Fruit fly (Drosophila melanogaster) whole organism, prepupa: ENCODE results near the gene CG34248.

ENCODE experiments used
- CG10631 ChIP-seq: fragments of 200-800 bp; sonication (Bioruptor generic); optimal IDR thresholded peaks from 2 replicates; lab custom pipeline; 2016; ENCODE audit warnings: missing biosample characterization, missing genetic modification characterization
- CG10669 ChIP-seq: fragments of 200-800 bp; sonication (Bioruptor generic); optimal IDR thresholded peaks from 3 replicates; lab custom pipeline; 2018; ENCODE audit warnings: missing biosample characterization, mild to moderate bottlenecking, missing genetic modification characterization, moderate library complexity
- CG11294 ChIP-seq: fragments of 200-800 bp; sonication (Bioruptor generic); IDR thresholded peaks from 2 replicates; pipeline ENCODE4 v1.3.6; 2022; ENCODE audit warnings: missing biosample characterization, missing genetic modification characterization
- CG11902 ChIP-seq: fragments of 200-800 bp; sonication (Bioruptor generic); optimal IDR thresholded peaks from 3 replicates; lab custom pipeline; 2016; ENCODE audit warnings: missing biosample characterization, missing genetic modification characterization
- CG16779 ChIP-seq: fragments of 200-800 bp; sonication (Bioruptor generic); optimal IDR thresholded peaks from 3 replicates; lab custom pipeline; 2017; ENCODE audit warnings: missing biosample characterization, mild to moderate bottlenecking, missing genetic modification characterization
- CG3032 ChIP-seq: fragments of 200-800 bp; optimal IDR thresholded peaks from 2 replicates; lab custom pipeline; 2019; ENCODE audit warnings: missing biosample characterization, mild to moderate bottlenecking, missing genetic modification characterization, moderate library complexity
- CG31627 ChIP-seq: fragments of 200-800 bp; sonication (Bioruptor generic); optimal IDR thresholded peaks from 3 replicates; lab custom pipeline; 2016; ENCODE audit warnings: missing biosample characterization, missing genetic modification characterization
- CG32006 ChIP-seq: fragments of 200-800 bp; sonication (Bioruptor generic); optimal IDR thresholded peaks from 3 replicates; lab custom pipeline; 2017; ENCODE audit warnings: missing biosample characterization, mild to moderate bottlenecking, missing genetic modification characterization
- CG34406 ChIP-seq: fragments of 200-800 bp; sonication (Bioruptor generic); optimal IDR thresholded peaks from 3 replicates; lab custom pipeline; 2016; ENCODE audit warnings: missing biosample characterization, missing genetic modification characterization
- CG6276 ChIP-seq: fragments of 200-800 bp; sonication (Bioruptor generic); optimal IDR thresholded peaks from 2 replicates; lab custom pipeline; 2017; ENCODE audit warnings: missing biosample characterization, mild to moderate bottlenecking, missing genetic modification characterization
- CG6808 ChIP-seq: fragments of 200-800 bp; sonication (Bioruptor generic); optimal IDR thresholded peaks from 3 replicates; lab custom pipeline; 2017; ENCODE audit warnings: missing biosample characterization, missing genetic modification characterization, mild to moderate bottlenecking, moderate library complexity, missing genetic modification reagents
- CG6854 ChIP-seq: fragments of 200-800 bp; sonication (Bioruptor generic); optimal IDR thresholded peaks from 2 replicates; lab custom pipeline; 2017; ENCODE audit warnings: missing biosample characterization, mild to moderate bottlenecking, missing genetic modification characterization
- CG8119 ChIP-seq: fragments of 200-800 bp; sonication (Bioruptor generic); IDR thresholded peaks from 3 replicates; pipeline ENCODE4 v1.3.6; 2022; ENCODE audit warnings: missing biosample characterization, missing genetic modification characterization
- CG8632 ChIP-seq: fragments of 200-800 bp; sonication (Bioruptor generic); optimal IDR thresholded peaks from 3 replicates; lab custom pipeline; 2016; ENCODE audit warnings: missing biosample characterization, missing genetic modification characterization
- CG9139 ChIP-seq: fragments of 200-800 bp; sonication (Bioruptor generic); optimal IDR thresholded peaks from 3 replicates; lab custom pipeline; 2017; ENCODE audit warnings: missing biosample characterization, mild to moderate bottlenecking, missing genetic modification characterization
- Eip75B ChIP-seq: fragments of 200-800 bp; sonication (Bioruptor generic); optimal IDR thresholded peaks from 3 replicates; lab custom pipeline; 2016; ENCODE audit warnings: missing biosample characterization, missing genetic modification characterization
- Eip78C ChIP-seq: fragments of 200-800 bp; sonication (Bioruptor generic); peaks from one replicate; lab custom pipeline; 2016; ENCODE audit warnings: missing biosample characterization, missing genetic modification characterization
- Ets21C ChIP-seq: fragments of 200-800 bp; sonication (Bioruptor generic); optimal IDR thresholded peaks from 3 replicates; lab custom pipeline; 2016; ENCODE audit warnings: missing biosample characterization, missing genetic modification characterization
- Ets96B ChIP-seq: fragments of 200-800 bp; optimal IDR thresholded peaks from 2 replicates; lab custom pipeline; 2019; ENCODE audit warnings: missing biosample characterization, mild to moderate bottlenecking, missing genetic modification characterization, moderate library complexity
- Gug ChIP-seq: fragments of 200-800 bp; sonication (Bioruptor generic); IDR thresholded peaks from 2 replicates; pipeline ENCODE4 v1.3.6; 2022; ENCODE audit warnings: missing biosample characterization, missing genetic modification characterization
- Hr39 ChIP-seq: fragments of 200-800 bp; sonication (Bioruptor generic); optimal IDR thresholded peaks from 2 replicates; lab custom pipeline; 2016; ENCODE audit warnings: missing biosample characterization, missing genetic modification characterization
- Hr4 ChIP-seq: fragments of 200-800 bp; sonication (Bioruptor generic); optimal IDR thresholded peaks from 3 replicates; lab custom pipeline; 2016; ENCODE audit warnings: missing biosample characterization, missing genetic modification characterization
- Lpt ChIP-seq: fragments of 200-800 bp; sonication (Bioruptor generic); optimal IDR thresholded peaks from 3 replicates; lab custom pipeline; 2016; ENCODE audit warnings: missing biosample characterization, missing genetic modification characterization
- Met ChIP-seq: fragments of 200-800 bp; sonication (Bioruptor generic); optimal IDR thresholded peaks from 3 replicates; lab custom pipeline; 2016; ENCODE audit warnings: missing biosample characterization, missing genetic modification characterization
- Smox ChIP-seq: fragments of 200-800 bp; sonication (Bioruptor generic); optimal IDR thresholded peaks from 3 replicates; lab custom pipeline; 2016; ENCODE audit warnings: missing biosample characterization, missing genetic modification characterization
- Sox102F ChIP-seq: fragments of 200-800 bp; sonication (Bioruptor generic); optimal IDR thresholded peaks from 2 replicates; lab custom pipeline; 2016; ENCODE audit warnings: missing biosample characterization, mild to moderate bottlenecking, missing genetic modification characterization
- Sox14 ChIP-seq: fragments of 200-800 bp; sonication (Bioruptor generic); optimal IDR thresholded peaks from 3 replicates; lab custom pipeline; 2016; ENCODE audit warnings: missing biosample characterization, missing genetic modification characterization
- Sox15 ChIP-seq: fragments of 200-800 bp; sonication (Bioruptor generic); optimal IDR thresholded peaks from 3 replicates; lab custom pipeline; 2016; ENCODE audit warnings: missing biosample characterization, missing genetic modification characterization
- achi ChIP-seq: fragments of 200-800 bp; sonication (Bioruptor generic); optimal IDR thresholded peaks from 3 replicates; lab custom pipeline; 2016; ENCODE audit warnings: missing biosample characterization, missing genetic modification characterization
- cyc ChIP-seq: fragments of 200-800 bp; sonication (Bioruptor generic); optimal IDR thresholded peaks from 3 replicates; lab custom pipeline; 2016; ENCODE audit warnings: missing biosample characterization, missing genetic modification characterization
- dac ChIP-seq: fragments of 200-800 bp; sonication (Bioruptor generic); optimal IDR thresholded peaks from 2 replicates; lab custom pipeline; 2017; ENCODE audit warnings: missing biosample characterization, mild to moderate bottlenecking, missing genetic modification characterization
- dsx ChIP-seq: fragments of 200-800 bp; optimal IDR thresholded peaks from 3 replicates; lab custom pipeline; 2019; ENCODE audit warnings: missing biosample characterization, mild to moderate bottlenecking, missing genetic modification characterization, moderate library complexity; ENCODE audit not compliant: poor library complexity, severe bottlenecking
- esn ChIP-seq: fragments of 200-800 bp; sonication (Bioruptor generic); optimal IDR thresholded peaks from 2 replicates; lab custom pipeline; 2016; ENCODE audit warnings: missing biosample characterization, mild to moderate bottlenecking, missing genetic modification characterization, moderate library complexity
- fd59A ChIP-seq: fragments of 200-800 bp; sonication (Bioruptor generic); optimal IDR thresholded peaks from 2 replicates; lab custom pipeline; 2017; ENCODE audit warnings: missing biosample characterization, mild to moderate bottlenecking, missing genetic modification characterization, missing genetic modification reagents
- fd85E ChIP-seq: fragments of 200-800 bp; sonication (Bioruptor generic); optimal IDR thresholded peaks from 3 replicates; lab custom pipeline; 2016; ENCODE audit warnings: missing biosample characterization, missing genetic modification characterization
- fkh ChIP-seq: fragments of 200-800 bp; sonication (Bioruptor generic); optimal IDR thresholded peaks from 3 replicates; lab custom pipeline; 2017; ENCODE audit warnings: missing biosample characterization, mild to moderate bottlenecking, missing genetic modification characterization, moderate library complexity
- net ChIP-seq: fragments of 200-800 bp; sonication (Bioruptor generic); optimal IDR thresholded peaks from 3 replicates; lab custom pipeline; 2016; ENCODE audit warnings: missing biosample characterization, missing genetic modification characterization
- salr ChIP-seq, 2 experiments: fragments of 200-800 bp; sonication (Bioruptor generic); optimal IDR thresholded peaks; 3 replicates each; lab custom pipeline; 2016 to 2018; ENCODE audit warnings: missing biosample characterization in 2 of 2, missing genetic modification characterization in 2 of 2, mild to moderate bottlenecking in 1 of 2
- spab ChIP-seq: fragments of 200-800 bp; sonication (Bioruptor generic); optimal IDR thresholded peaks from 2 replicates; lab custom pipeline; 2017; ENCODE audit warnings: missing biosample characterization, mild to moderate bottlenecking, missing genetic modification characterization, missing genetic modification reagents
- ss ChIP-seq, 2 experiments: fragments of 200-800 bp; sonication (Bioruptor generic); optimal IDR thresholded peaks; 2 replicates in 1 of 2; 3 replicates in 1 of 2; lab custom pipeline; 2017 to 2018; ENCODE audit warnings: mild to moderate bottlenecking in 2 of 2, missing biosample characterization in 2 of 2, missing genetic modification characterization in 2 of 2, moderate library complexity in 1 of 2
- svp ChIP-seq: fragments of 200-800 bp; sonication (Bioruptor generic); peaks from one replicate; lab custom pipeline; 2016; ENCODE audit warnings: missing biosample characterization, missing genetic modification characterization
- topi ChIP-seq: fragments of 200-800 bp; sonication (Bioruptor generic); optimal IDR thresholded peaks from 3 replicates; lab custom pipeline; 2016; ENCODE audit warnings: missing biosample characterization, missing genetic modification characterization

CG34248 gene

DNA sequence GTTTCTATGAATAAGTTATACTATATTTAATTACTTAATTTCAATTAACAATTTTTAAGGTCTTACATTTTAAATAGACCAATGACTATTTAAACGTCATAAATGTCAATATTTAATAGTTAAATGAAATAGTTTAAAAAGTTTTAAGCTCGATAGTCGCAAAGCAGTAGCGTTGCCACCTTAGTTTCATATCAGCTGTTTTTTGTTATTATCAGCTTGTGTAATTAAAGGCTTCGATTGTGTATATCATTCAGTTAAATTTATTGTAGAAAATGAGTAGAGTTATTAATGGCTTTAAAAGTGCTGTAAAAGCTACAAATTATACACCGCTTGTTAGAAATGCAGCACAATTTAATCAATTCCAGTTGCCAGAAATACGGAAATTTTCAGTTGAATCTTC is 37.8 kb downstream of the CG34248 start, which contains the start of gene Hsc20:
Hsc20 (plus strand) TSS at position 204 of the 400 bp plus-strand sequence.
- no peak for TF ChIP-seq CG10631 (GFP tag; lab: Kevin White, UChicago)
- peak; percentile 14 for TF ChIP-seq Eip78C (GFP tag; lab: Kevin White, UChicago)
- TF ChIP-seq fkh (GFP tag; lab: Kevin White, UChicago): peak; percentile 57
- no peak for TF ChIP-seq Ets96B (tag; lab: Kevin White, UChicago)
- TF ChIP-seq dac (GFP tag; lab: Kevin White, UChicago): no peak
- no peak for TF ChIP-seq Eip75B (GFP tag; lab: Kevin White, UChicago)

DNA sequence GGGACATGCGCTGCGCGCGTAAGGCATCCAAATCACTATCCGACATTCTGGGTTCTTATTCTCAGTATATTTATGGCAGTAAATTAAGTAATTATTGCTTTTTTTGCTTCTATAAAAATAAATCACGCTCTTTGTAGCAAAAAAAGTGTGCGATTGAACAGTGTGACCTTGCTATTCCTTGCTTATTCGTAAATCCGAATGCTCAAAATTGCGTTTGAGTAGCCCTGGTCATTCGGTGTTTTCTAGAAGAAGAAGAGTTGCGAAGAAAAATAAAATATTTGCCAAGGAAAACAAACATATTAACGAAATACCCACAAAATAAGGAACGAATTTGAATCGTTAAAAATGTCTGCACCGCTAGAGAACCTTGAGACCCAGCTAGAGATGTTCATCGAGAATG is 38.8 kb downstream of the CG34248 start, which contains the start of the genes PDCD-5 and MED10:
PDCD-5 (minus strand) TSS at position 182 of the 400 bp plus-strand sequence.
MED10 (plus strand) TSS at position 228 of the 400 bp plus-strand sequence.
- TF ChIP-seq fkh (GFP tag; lab: Kevin White, UChicago): peak; percentile 88
- no peak for TF ChIP-seq Met
- TF ChIP-seq Eip78C (GFP tag; lab: Kevin White, UChicago): peak; percentile 60
- TF ChIP-seq Sox14 (GFP tag; lab: Kevin White, UChicago): peak; percentile 77
- TF ChIP-seq salr (GFP tag; optimal IDR thresholded peaks at IDR 0.05; lab: Kevin White, UChicago): peak in 1 of 2 experiments; percentile 2
- TF ChIP-seq CG3032 (tag; lab: Kevin White, UChicago): peak; percentile 56
- TF ChIP-seq CG10669 (GFP tag; lab: Kevin White, UChicago): peak; percentile 11
- peak; percentile 24 for TF ChIP-seq CG6808 (GFP tag; lab: Kevin White, UChicago)
- no peak for TF ChIP-seq CG8119 (GFP tag; lab: Robert Waterston, UW)
- TF ChIP-seq ss (GFP tag; optimal IDR thresholded peaks at IDR 0.05; lab: Kevin White, UChicago): peak; percentile 11 to 26
- TF ChIP-seq Ets96B (tag; lab: Kevin White, UChicago): peak; percentile 17
- peak; percentile 48 for TF ChIP-seq dsx
- peak; percentile 18 for TF ChIP-seq esn (GFP tag; lab: Kevin White, UChicago)
- TF ChIP-seq CG6854 (GFP tag; lab: Kevin White, UChicago): no peak
- no peak for TF ChIP-seq cyc (GFP tag; lab: Kevin White, UChicago)
- TF ChIP-seq CG6276 (GFP tag; lab: Kevin White, UChicago): no peak
- peak; percentile 7 for TF ChIP-seq topi (GFP tag; lab: Kevin White, UChicago)
- no peak for TF ChIP-seq CG8632
- peak; percentile 85 for TF ChIP-seq svp (GFP tag; lab: Kevin White, UChicago)
- TF ChIP-seq CG31627: no peak
- peak; percentile 7 for TF ChIP-seq Eip75B (GFP tag; lab: Kevin White, UChicago)
- TF ChIP-seq Sox102F (GFP tag; lab: Kevin White, UChicago): no peak
- TF ChIP-seq, all 60 proteins: peak for 14

DNA sequence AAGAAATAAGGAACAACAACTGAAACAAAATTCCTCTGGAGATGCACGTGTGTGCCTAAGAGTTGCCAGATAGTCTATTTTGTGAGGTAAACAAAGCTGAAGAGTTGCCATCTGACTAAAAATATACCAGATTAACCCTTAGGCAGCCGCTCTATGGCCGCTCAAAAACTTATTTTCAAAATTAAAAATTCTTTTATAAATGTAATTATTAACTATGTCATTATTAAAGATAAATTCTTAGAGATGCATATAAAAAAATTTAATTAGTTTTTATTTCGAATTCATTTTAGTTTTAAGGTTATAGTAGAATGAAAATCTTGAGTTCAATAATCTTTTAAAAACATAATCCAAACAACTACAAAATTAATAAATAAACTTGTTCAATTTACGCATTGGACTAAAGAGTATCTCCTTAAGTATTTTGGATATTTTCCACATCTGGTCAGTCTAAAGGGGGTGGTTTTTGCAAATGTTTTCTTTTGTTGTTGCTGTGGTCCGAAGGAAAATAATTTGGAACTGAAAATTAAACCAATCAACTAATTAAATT is 42.0 kb downstream of the CG34248 start, which contains the start of gene Tmx3:
Tmx3 (plus strand) TSS at position 442 of the 547 bp plus-strand sequence.
- peak; percentile 52 for TF ChIP-seq fd59A
- no peak for TF ChIP-seq CG6854 (GFP tag; lab: Kevin White, UChicago)
- peak; percentile 92 for TF ChIP-seq Eip78C (GFP tag; lab: Kevin White, UChicago)
- peak; percentile 67 for TF ChIP-seq Eip75B (GFP tag; lab: Kevin White, UChicago)
- TF ChIP-seq Smox (GFP tag; lab: Kevin White, UChicago): no peak
- no peak for TF ChIP-seq CG6276 (GFP tag; lab: Kevin White, UChicago)
- peak; percentile 89 for TF ChIP-seq CG3032 (tag; lab: Kevin White, UChicago)
- peak; percentile 71 for TF ChIP-seq CG10669 (GFP tag; lab: Kevin White, UChicago)
- peak; percentile 78 for TF ChIP-seq achi (GFP tag; lab: Kevin White, UChicago)
- TF ChIP-seq spab (GFP tag; lab: Kevin White, UChicago): no peak
- TF ChIP-seq CG34406 (GFP tag; lab: Kevin White, UChicago): peak; percentile 82
- TF ChIP-seq salr (GFP tag; optimal IDR thresholded peaks at IDR 0.05; lab: Kevin White, UChicago): peak; percentile 50 to 87
- TF ChIP-seq dsx: peak; percentile 83
- TF ChIP-seq net: peak; percentile 75
- peak; percentile 98 for TF ChIP-seq fkh (GFP tag; lab: Kevin White, UChicago)
- peak; percentile 64 for TF ChIP-seq CG11902
- peak; percentile 58 for TF ChIP-seq Sox102F (GFP tag; lab: Kevin White, UChicago)
- TF ChIP-seq CG10631 (GFP tag; lab: Kevin White, UChicago): peak; percentile 91
- peak; percentile 74 for TF ChIP-seq CG31627
- peak; percentile 74 for TF ChIP-seq Sox15 (GFP tag; lab: Kevin White, UChicago)
- peak; percentile 76 for TF ChIP-seq Met
- TF ChIP-seq Hr39 (GFP tag; lab: Kevin White, UChicago): peak; percentile 69
- TF ChIP-seq esn (GFP tag; lab: Kevin White, UChicago): peak; percentile 83
- TF ChIP-seq cyc (GFP tag; lab: Kevin White, UChicago): peak; percentile 74
- TF ChIP-seq Hr4 (GFP tag; lab: Kevin White, UChicago): peak; percentile 74
- TF ChIP-seq CG32006 (GFP tag; lab: Kevin White, UChicago): peak; percentile 86
- TF ChIP-seq CG9139 (GFP tag; lab: Kevin White, UChicago): no peak
- TF ChIP-seq Ets21C (GFP tag; lab: Kevin White, UChicago): peak; percentile 60
- TF ChIP-seq CG16779 (tag; lab: Kevin White, UChicago): no peak
- peak; percentile 87 for TF ChIP-seq CG11294 (GFP tag; lab: Robert Waterston, UW)
- TF ChIP-seq fd85E (GFP tag; lab: Kevin White, UChicago): no peak
- peak; percentile 65 for TF ChIP-seq dac (GFP tag; lab: Kevin White, UChicago)
- TF ChIP-seq CG8119 (GFP tag; lab: Robert Waterston, UW): peak; percentile 84; the same call in 2 of the 3 replicates
- TF ChIP-seq Lpt: no peak
- peak; percentile 89 for TF ChIP-seq Gug
